Fruit fly (Drosophila melanogaster): Measurements from ENCODE around the gene Ubi-p63E.

Ubi-p63E gene

DNA sequence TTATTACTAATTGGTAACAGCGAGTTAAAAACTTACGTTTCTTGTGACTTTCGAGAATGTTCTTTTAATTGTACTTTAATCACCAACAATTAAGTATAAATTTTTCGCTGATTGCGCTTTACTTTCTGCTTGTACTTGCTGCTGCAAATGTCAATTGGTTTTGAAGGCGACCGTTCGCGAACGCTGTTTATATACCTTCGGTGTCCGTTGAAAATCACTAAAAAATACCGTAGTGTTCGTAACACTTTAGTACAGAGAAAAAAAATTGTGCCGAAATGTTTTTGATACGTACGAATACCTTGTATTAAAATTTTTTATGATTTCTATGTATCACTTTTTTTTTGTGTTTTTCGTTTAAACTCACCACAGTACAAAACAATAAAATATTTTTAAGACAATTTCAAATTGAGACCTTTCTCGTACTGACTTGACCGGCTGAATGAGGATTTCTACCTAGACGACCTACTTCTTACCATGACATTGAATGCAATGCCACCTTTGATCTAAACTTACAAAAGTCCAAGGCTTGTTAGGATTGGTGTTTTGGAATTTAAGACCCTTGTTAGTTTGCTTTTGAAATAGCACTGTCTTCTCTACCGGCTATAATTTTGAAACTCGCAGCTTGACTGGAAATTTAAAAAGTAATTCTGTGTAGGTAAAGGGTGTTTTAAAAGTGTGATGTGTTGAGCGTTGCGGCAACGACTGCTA is at the start of gene Ubi-p63E:
Gene Ubi-p63E (minus strand): TSS at position 694 of the 708 bp plus-strand sequence.
- no peak for TF ChIP-seq psq (optimal IDR thresholded peaks at IDR 0.05)
- TF ChIP-seq EcR (GFP tag; optimal IDR thresholded peaks at IDR 0.05) = no peak
- no peak for TF ChIP-seq pan (optimal IDR thresholded peaks at IDR 0.05)
- no peak for TF ChIP-seq CG8478 (optimal IDR thresholded peaks at IDR 0.05)
- no peak for TF ChIP-seq usp (GFP tag; optimal IDR thresholded peaks at IDR 0.05)
- no peak for TF ChIP-seq Dll (optimal IDR thresholded peaks at IDR 0.05)

dm6 chr3L:3952468-3952867 is 49.5 kb upstream of the Ubi-p63E start, which contains the start of gene CG14984:
Gene CG14984, minus strand, starts transcription at chr3L:3952550.
- TF ChIP-seq EcR (GFP tag; optimal IDR thresholded peaks at IDR 0.05) = no peak
- TF ChIP-seq CG8478 (optimal IDR thresholded peaks at IDR 0.05) = no peak
- TF ChIP-seq Dll (optimal IDR thresholded peaks at IDR 0.05) = no peak
- TF ChIP-seq psq (optimal IDR thresholded peaks at IDR 0.05) = no peak
- TF ChIP-seq usp (GFP tag; optimal IDR thresholded peaks at IDR 0.05) = no peak
- TF ChIP-seq pan (optimal IDR thresholded peaks at IDR 0.05) = no peak

- TF ChIP-seq EcR (GFP tag; optimal IDR thresholded peaks at IDR 0.05) (no peak), psq (optimal IDR thresholded peaks at IDR 0.05) (no peak), CG8478 (optimal IDR thresholded peaks at IDR 0.05) (no peak), Dll (optimal IDR thresholded peaks at IDR 0.05) (no peak), usp (GFP tag; optimal IDR thresholded peaks at IDR 0.05) (no peak), pan (optimal IDR thresholded peaks at IDR 0.05) (no peak)
Observed at dm6 chr3L:3951875-3952274, 48.9 kb upstream of the Ubi-p63E start.

DNA sequence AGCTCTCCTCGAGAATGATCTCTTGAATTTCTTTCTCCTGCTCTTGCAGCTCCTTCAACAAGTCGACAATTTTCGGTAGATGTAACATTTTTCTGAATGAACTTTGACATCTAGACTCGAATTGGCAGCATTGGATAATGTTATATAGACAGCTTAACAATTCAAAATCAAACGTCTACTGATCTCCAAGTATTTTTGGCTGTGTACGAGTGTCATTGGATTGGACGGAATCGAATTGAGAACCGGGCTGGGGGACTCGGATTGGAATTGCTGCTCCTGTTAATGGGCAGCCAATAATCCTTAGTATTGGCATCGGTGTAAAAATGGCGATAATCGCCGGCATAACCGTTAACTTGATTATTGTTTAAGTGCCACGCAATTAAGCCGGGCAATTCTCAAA is 46.2 kb upstream of the Ubi-p63E start, which contains the start of gene CG14983:
Gene CG14983 (minus strand): TSS at position 101 of the 400 bp plus-strand sequence.
- TF ChIP-seq pan (optimal IDR thresholded peaks at IDR 0.05) (no peak), EcR (GFP tag; optimal IDR thresholded peaks at IDR 0.05) (no peak)

dm6 chr3L:3947301-3947941 is 44.4 kb upstream of the Ubi-p63E start, which contains the start of gene CG10853:
Gene CG10853, plus strand, starts transcription at chr3L:3947891.
- TF ChIP-seq CG8478 (optimal IDR thresholded peaks at IDR 0.05) (no peak), psq (optimal IDR thresholded peaks at IDR 0.05) (no peak), EcR (GFP tag; optimal IDR thresholded peaks at IDR 0.05) (no peak), usp (GFP tag; optimal IDR thresholded peaks at IDR 0.05) (no peak), Dll (optimal IDR thresholded peaks at IDR 0.05) (no peak), pan (optimal IDR thresholded peaks at IDR 0.05) (no peak)

DNA sequence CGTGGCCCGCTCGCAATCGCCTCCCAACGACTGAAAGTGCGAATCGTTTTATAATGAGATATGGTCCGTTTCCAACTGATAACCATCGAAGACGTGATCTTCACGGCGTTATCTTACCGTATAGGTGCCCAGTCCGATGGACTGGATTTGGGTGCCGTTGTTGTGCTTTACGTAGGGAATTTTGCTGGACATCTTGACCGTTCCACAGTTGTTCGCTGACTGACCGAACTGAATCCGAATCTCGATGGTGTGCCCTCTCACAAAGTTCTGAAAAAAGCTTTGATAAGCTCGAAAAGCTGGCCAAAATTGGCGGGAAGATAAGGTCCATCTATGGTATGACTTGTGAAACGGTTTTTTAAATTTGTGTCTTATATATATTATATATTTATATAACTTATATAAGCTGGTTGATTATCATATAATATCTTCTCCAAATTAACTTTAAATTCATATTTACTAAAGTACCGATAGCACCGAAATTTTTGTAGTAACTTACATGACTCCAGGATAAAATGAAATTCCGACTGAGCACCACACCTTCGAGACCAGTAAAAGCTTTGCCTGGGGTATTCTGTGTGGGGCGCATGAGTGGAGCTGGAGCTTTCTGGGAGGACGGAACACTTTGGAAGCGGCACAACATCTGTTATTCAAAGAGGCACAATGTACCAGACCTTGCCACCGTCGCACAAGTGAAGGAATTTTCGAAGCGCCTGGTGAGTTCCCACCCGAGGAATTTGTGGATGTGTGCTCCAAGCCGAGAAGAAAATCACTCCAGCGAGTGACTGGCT is 39.5 kb upstream of the Ubi-p63E start, which contains the start of the genes CG10863 and CG14982:
Gene CG10863 (minus strand): TSS at position 225 of the 788 bp plus-strand sequence.
Gene CG14982 (plus strand): TSS at position 470 of the 788 bp plus-strand sequence.
- TF ChIP-seq Dll (optimal IDR thresholded peaks at IDR 0.05) (no peak), psq (optimal IDR thresholded peaks at IDR 0.05) (no peak), EcR (GFP tag; optimal IDR thresholded peaks at IDR 0.05) (no peak), pan (optimal IDR thresholded peaks at IDR 0.05) (no peak), CG8478 (optimal IDR thresholded peaks at IDR 0.05) (no peak), usp (GFP tag; optimal IDR thresholded peaks at IDR 0.05) (no peak)

DNA sequence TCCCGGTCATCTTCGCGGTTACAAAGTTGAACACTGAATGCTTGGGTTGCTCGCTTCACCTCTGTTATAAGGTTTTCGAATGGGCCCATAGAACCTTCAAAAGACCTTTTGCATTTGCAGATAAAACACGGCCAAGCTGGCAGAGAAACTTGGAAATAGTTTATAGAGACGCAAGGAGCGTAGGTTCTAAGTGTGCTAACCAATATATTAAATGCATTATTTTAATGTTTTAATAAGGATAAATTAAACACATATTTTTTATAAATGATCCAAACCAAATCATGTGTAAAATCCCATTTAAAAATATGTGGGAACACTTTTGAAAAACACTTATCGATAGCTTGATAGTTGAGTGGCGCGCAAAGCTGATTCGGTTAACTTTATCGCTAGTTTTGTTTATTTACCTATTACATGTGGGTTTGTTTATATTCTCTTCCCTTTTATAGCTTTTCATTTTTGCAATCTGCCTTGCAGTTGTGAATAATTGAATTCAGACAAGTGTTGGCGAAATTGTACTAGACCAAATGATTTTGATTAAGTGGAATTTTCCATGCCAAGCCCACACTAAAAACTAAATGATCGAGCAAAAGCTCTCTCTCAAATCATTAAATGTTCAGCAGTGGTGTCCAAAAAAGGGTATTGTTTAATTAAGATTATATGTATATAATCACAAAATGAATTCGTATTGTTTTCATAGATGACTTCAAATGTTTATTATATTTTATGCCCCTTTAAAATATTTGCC is 37.3 kb upstream of the Ubi-p63E start, which contains the start of gene CG12766:
Gene CG12766 (minus strand): TSS at position 51 of the 745 bp plus-strand sequence.
- TF ChIP-seq usp (GFP tag; optimal IDR thresholded peaks at IDR 0.05) (no peak), Dll (optimal IDR thresholded peaks at IDR 0.05) (no peak), psq (optimal IDR thresholded peaks at IDR 0.05) (no peak), pan (optimal IDR thresholded peaks at IDR 0.05) (no peak), CG8478 (optimal IDR thresholded peaks at IDR 0.05) (no peak)

- TF ChIP-seq EcR (GFP tag; optimal IDR thresholded peaks at IDR 0.05) = no peak
- TF ChIP-seq pan (optimal IDR thresholded peaks at IDR 0.05) = no peak
- TF ChIP-seq CG8478 (optimal IDR thresholded peaks at IDR 0.05) = no peak
- TF ChIP-seq psq (optimal IDR thresholded peaks at IDR 0.05) = no peak
- no peak for TF ChIP-seq usp (GFP tag; optimal IDR thresholded peaks at IDR 0.05)
- no peak for TF ChIP-seq Dll (optimal IDR thresholded peaks at IDR 0.05)
Observed at dm6 chr3L:3937806-3938205, 34.8 kb upstream of the Ubi-p63E start, which contains the start of gene CG10866. Gene CG10866, minus strand, starts transcription at chr3L:3937992.

DNA sequence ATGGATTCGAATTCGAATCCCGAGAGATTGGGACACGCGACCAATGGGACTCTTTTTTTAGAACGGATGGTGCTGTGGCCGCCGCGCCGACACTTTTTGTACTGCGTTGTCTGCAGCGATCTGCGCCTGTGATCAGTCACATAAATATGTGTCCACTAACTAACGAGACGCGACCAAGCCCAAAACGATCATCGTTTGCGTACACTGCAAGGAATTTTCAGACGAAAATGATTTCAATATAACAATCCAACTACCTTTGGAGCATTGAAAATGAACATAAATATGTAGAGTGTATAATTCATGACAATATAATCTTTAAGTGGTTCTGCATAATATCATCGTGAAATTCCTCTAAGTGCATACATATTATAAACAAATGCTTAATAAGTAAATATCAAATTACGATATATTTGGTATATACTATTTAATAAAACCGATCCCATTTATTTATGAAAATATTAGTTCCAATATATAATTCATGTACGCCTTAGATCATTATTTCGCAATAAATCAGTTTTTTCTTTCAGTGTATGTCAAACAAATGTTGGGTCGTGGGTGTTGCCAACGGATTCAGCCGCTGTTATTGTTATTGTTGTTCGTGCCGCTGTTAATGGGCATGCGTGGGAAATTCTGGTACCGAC is 32.7 kb upstream of the Ubi-p63E start, which contains the start of gene Eip63F-1:
Gene Eip63F-1 (minus strand): TSS at position 51 of the 641 bp plus-strand sequence.
- TF ChIP-seq usp (GFP tag; optimal IDR thresholded peaks at IDR 0.05) (no peak), pan (optimal IDR thresholded peaks at IDR 0.05) (no peak), psq (optimal IDR thresholded peaks at IDR 0.05) (no peak), CG8478 (optimal IDR thresholded peaks at IDR 0.05) (no peak), EcR (GFP tag; optimal IDR thresholded peaks at IDR 0.05) (no peak)

- TF ChIP-seq pan (optimal IDR thresholded peaks at IDR 0.05) (no peak), psq (optimal IDR thresholded peaks at IDR 0.05) (no peak), usp (GFP tag; optimal IDR thresholded peaks at IDR 0.05) (no peak), EcR (GFP tag; optimal IDR thresholded peaks at IDR 0.05) (peak in 1 of 2 experiments; percentile 39), CG8478 (optimal IDR thresholded peaks at IDR 0.05) (no peak), Dll (optimal IDR thresholded peaks at IDR 0.05) (no peak)
Observed at dm6 chr3L:3934110-3934509, 31.1 kb upstream of the Ubi-p63E start.
